Fruit fly (Drosophila melanogaster) whole organism, embryonic: ENCODE measurements around the gene Tctp.

Experiments
- CG12155 ChIP-seq: fragments of 200-800 bp; sonication (Bioruptor generic); optimal IDR thresholded peaks from 3 replicates; lab custom pipeline; 2016; ENCODE audit warnings: missing biosample characterization, missing genetic modification characterization
- CG4820 ChIP-seq: fragments of 200-800 bp; sonication (Bioruptor generic); optimal IDR thresholded peaks from 3 replicates; lab custom pipeline; 2016; ENCODE audit warnings: missing biosample characterization, missing genetic modification characterization
- Gug ChIP-seq: fragments of 200-800 bp; sonication (Bioruptor generic); IDR thresholded peaks from 4 replicates; pipeline ENCODE4 v1.3.6; 2022; ENCODE audit warnings: missing biosample characterization, missing genetic modification characterization

DNA sequence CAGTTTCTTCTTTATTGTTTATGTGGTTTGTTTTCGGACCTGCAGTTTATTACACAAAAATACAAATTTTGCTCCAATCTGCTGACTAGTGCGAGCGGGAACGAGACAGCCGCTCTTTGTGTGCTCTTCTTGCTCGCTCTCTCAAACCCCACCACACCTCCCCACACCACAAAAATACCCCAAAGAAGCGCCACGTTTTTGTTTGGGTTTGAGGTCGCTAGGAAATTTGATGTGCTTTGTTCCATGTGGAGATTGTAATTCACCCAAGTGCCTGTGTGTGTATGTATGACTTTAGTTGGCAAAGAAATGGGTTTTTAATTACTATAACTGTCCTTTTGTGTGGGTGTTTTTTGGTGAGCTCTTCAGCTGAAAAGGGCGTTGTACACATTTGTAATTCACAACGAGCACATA is 12.0 kb upstream of the Tctp start:
- TF ChIP-seq CG12155 (GFP tag; lab: Kevin White, UChicago) (no peak), CG4820 (GFP tag; lab: Kevin White, UChicago) (no peak), Gug (no peak)
